Worm (Caenorhabditis elegans): ENCODE measurements around the gene grl-20.

The grl-20 gene

DNA sequence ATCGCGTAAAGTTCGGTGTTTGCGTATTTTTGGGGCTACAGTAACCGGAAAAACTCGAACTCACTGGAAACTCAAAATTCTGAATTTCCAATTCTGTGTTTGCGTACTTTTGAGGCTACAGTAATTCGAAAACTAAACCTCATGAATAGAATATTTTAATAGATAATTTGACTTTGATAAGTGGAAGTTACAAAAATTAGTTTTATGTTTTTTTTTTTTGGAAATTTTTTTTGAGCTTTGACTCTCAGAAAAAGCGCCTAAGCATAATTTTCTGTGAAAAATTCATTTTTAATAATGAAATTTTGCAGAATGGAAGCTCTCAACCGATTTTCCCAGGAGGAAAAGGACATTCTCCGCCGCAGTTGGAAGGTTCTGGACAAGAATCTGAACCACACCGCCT, 6.2 kb downstream of the grl-20 start, which contains the start of gene glb-7:
glb-7 (plus strand) TSS at position 301 of the 400 bp plus-strand sequence.
- no peak for TF ChIP-seq unc-62 (GFP tag; optimal IDR thresholded peaks at IDR 0.05)

DNA sequence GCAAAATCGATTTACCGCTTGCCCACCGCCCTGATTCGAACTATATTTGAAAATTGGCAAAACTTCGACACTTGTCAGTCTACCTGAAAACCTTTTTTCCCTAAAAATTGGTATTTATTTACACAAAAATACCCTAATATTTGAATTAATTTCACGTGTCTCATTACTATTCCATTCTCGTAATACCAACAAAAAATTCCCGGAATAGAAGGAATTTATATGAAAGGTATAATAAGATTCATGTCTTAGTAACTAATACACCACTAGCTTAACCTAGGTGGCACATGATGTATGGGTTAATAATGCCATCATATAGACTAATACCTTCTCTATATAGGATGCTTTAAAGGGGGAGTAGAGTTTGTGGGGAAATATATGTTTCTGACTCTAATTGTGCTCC, 11.4 kb downstream of the grl-20 start:
- TF ChIP-seq unc-62 (GFP tag; optimal IDR thresholded peaks at IDR 0.05), result no peak

DNA sequence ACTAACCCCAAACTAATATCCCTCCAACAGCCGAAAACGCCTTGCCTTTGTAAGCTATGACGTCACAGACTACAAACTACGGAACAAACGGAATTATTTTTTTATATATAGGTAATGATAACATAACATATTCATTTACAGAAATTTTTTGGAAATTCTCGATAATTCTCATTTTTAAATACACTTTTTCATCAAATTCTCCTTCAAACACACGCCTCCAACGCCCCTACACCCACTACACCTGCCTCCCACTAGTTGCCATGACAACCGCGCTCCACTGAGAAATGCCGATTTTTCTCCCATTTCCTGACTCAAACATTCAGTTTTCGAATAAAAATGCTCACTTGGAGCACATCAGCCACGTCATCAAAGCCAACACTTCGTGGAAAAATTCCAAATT, 14.3 kb downstream of the grl-20 start, which contains the start of gene xbx-4:
xbx-4 (plus strand) TSS at position 301 of the 400 bp plus-strand sequence.
- TF ChIP-seq unc-62 (GFP tag; optimal IDR thresholded peaks at IDR 0.05), result no peak

DNA sequence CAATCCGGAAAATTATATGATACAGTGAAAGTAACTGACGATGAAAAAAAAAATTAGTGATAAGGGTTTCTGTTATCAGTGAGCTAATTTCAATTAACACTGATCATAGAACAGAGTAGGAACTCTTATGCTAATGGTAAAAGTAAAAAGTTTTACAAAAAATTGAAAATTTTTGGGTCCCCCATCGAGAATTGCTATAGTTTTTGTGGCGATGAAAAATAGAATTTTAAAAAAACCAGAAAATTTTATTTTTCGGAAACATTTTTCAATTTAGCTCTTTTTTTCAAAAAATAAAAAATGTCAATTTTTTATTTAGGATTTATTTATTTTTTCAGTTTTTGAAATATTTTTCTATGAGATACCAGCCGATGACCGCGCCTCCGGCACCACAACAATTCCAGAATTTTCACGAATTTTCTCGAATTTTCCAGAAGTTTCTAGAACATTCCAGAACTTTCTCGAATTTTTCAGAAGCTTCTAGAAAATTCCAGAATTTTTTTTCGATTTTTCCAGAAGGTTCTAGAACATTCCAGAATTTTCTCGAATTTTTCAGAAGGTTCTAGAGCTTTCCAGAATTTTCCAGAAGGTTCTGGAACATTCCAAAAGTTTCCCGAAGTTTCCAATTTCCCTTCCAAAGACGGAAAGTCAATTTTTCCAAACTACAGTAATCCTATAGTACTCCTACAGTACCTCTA, 15.2 kb downstream of the grl-20 start, which contains the start of gene C23H5.8:
C23H5.8 (minus strand) TSS at position 51 of the 695 bp plus-strand sequence.
- TF ChIP-seq unc-62 (GFP tag; optimal IDR thresholded peaks at IDR 0.05), result no peak

DNA sequence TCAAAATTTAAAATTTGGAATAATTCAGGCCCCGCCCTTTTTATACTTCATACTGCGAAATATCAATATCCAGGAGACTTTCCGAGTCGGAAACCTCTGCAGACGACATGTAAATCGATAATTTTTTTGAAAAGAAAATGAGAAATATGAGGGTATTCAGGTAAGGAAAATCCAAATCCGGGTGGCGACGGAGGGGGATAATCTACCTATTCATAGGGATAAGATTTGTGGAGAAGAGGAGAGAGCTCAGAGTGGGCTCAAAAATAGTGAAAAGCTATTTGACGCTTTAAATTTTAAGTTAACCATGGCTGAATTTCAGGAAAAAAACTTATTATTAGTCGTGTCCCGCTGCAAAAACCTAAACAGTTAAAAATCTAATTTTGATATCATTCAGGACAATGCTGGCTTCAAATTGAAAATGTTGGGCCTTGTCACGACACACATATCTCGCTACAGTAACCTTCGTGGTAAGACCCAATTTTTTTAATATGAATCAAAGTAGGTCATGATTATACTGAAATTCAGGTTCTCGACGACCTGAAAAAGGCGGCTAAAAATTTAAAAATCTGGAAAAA, 17.3 kb downstream of the grl-20 start, which contains the start of gene che-6:
che-6 (minus strand) TSS at position 109 of the 575 bp plus-strand sequence.
- no peak for TF ChIP-seq unc-62 (GFP tag; optimal IDR thresholded peaks at IDR 0.05)

DNA sequence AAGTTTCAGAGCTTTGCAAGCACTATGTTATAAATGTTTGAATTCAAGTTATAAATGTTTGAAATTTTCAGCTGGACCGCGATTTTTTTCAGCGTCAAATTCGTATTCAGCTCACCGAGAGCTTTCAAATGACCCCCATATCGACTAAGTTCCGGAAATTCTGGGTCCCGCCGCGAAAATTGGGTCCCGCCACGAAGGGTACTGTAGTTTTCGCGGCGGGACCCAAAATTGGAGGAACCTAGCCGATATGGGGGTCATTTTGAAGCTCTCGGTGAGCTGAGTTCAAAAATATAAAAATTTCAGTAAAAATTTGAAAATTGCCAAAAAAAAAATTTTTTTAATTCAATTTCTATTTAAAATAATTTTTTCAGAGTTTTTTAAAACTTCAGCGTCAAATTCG, 22.0 kb downstream of the grl-20 start:
- TF ChIP-seq unc-62 (GFP tag; optimal IDR thresholded peaks at IDR 0.05), result no peak

DNA sequence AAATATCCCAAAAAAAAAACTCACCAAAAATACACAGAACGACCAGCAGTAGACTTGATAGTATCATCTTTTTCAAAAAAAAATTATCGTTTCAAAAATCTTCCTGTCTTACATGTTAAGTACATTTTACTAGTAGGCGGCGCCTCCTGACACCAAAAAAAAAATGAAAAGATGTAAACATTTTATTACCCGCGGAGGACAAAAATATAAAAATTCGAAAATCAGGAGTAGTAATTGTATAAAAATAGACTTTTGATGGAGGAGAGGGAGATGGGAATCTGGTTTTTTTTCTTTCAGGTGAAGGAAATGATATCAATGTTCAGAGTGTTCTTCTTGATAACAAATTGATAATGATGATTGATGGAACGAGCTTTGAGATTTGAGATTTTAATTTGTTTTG, 25.9 kb downstream of the grl-20 start, which contains the start of gene C23H5.15:
C23H5.15 (minus strand) TSS at position 101 of the 400 bp plus-strand sequence.
- no peak for TF ChIP-seq unc-62 (GFP tag; optimal IDR thresholded peaks at IDR 0.05)

DNA sequence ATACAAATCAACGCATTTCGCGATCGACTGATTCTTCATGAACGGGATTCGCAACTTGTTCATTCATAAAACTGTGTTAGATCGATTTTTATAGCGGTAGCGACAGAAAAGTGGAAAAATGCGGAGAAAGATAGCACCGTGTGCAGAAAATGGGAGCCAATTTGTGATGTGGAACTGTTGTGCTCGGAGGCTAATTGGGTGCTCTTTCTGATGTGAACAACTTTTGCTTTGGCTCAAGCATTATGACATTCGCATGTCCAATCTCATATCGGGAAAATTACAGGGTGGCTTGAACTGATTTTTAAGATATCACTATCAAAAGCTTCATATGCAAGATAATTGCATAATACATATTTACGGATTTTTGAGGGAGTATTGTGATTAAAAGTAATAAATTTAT, 28.9 kb downstream of the grl-20 start, which contains the start of gene C23H5.11:
C23H5.11 (minus strand) TSS at position 101 of the 400 bp plus-strand sequence.
- TF ChIP-seq unc-62 (GFP tag; optimal IDR thresholded peaks at IDR 0.05), result no peak

DNA sequence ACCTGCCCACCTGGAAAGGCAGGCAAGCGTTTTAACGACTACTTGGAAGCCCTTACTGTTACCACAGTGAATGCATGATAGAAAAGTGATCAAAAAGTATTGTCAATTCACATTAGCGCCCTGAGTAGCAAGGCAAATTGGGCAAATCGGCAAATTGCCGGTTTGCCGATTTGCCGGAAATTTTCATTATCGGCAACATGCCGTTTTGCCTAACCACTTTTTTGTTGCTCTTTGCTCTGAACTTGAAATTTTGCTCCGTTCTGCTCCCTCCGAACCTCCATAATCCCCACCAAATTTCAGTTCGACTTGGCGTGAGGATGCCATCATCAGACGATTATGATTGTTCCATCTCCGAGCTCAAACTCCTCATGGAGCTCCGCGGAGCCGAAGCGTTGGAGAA, 44.9 kb downstream of the grl-20 start, which contains the start of gene mca-2:
mca-2 (plus strand) TSS at position 301 of the 400 bp plus-strand sequence.
- TF ChIP-seq unc-62 (GFP tag; optimal IDR thresholded peaks at IDR 0.05), result no peak

DNA sequence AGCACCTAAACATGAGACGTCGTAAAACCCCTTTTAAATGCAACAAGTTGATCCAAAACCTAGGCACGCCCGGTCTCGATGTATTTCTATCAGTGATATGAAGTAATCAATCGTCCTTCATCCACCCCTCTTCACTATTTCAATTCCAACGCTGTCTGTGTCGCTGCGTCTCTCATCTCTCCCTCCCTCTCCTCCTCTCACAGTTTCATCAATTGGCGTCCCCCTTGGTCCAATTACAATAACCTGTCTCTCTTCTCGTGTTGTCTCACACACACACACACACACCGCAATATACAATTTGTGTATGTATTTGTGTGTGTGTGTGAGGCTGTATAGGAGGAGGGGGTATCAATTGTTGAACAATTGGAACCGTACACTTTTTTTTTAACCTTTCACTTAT, 45.5 kb downstream of the grl-20 start:
- no peak for TF ChIP-seq unc-62 (GFP tag; optimal IDR thresholded peaks at IDR 0.05)

DNA sequence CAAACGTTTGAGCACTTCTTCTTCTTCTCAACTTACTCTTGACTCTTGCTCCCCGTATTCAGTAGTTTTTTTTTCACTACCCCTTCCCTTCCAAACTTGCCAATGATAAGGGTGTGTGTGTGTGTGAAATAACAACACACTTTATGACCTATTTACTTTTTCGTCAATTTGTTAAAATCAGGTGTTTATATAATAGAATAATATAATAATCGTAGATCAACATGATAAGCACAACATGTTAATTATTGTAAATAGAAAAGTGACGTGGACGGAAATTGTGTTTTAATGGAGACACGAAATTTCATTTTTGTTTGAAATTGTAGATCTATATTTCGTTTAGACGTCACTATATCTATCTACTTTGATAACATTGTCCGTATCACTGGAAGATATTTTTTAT, 48.3 kb downstream of the grl-20 start:
- no peak for TF ChIP-seq unc-62 (GFP tag; optimal IDR thresholded peaks at IDR 0.05)

DNA sequence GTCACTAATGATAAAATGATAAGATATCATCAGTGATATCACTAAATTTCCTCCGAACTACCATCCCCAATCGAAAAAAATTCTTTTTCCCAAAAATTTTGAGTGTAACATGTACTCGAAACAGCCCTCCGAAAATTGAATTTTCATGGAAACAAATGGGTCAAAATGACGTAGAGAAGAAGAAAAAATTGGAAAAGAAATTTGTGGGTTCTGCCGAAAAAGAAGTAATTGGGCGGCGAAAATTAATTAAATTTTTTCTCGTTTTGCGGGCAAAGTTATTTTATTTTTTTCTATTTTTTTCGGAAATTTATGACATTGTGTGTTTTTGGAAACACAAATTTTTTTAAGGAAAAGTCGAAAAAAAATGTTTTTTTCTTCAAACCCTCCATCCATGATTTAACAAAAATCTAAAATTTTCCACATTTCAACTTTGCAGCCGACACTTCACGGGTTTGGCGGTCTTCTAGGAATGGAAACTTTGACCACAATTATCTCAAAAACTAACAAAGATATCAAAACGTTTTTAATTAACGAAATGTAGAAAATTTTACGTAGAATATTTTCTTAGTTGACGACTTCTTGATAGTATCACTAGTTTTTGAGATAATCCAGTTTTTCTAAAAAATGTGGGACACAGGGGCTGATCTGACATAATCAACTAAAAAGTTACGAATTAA, 51.4 kb downstream of the grl-20 start:
- TF ChIP-seq unc-62 (GFP tag; optimal IDR thresholded peaks at IDR 0.05), result no peak
